2 worm cellular contexts compared by ENCODE assay signal in the genomic region with DNA sequence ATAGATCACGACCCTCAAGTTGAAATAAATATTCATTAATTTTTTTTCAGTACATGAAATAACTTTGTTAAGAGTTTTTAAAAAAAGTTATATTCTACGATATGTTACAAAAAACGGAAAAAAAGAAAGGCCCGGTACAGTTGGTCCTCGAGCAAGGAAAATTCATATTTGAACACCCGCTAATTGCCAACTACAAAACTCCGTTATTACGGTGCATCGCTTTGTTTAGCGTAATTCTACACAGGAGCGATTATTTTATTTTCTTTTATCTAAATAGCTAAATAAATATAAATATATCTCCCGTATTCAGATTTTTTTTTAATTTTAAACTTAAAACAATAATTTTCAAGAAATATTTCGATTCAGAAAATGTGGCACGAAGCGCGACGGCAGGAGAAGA.
A peak's percentile ranks its signal among the peaks of the same experiment; 100 is the strongest.
TF ChIP-seq lines count a peak whose summit lies in the region.

A gene (plus strand): TSS at position 365 of the 400 bp plus-strand sequence.

TF ChIP-seq in whole organism, L1 larva, 84 proteins besides CTCF, POLR2A, EP300 and RAD21 (continued from another document):
- no peak for TF ChIP-seq elt-3 (tag; optimal IDR thresholded peaks at IDR 0.05; lab: Kevin White, UChicago)
- TF ChIP-seq snu-23 (GFP tag; optimal IDR thresholded peaks at IDR 0.05; lab: Kevin White, UChicago): no peak
- TF ChIP-seq lir-3 (tag; optimal IDR thresholded peaks at IDR 0.05; lab: Kevin White, UChicago; ENCODE audit: poor library complexity): no peak
- peak; percentile 86 to 95 for TF ChIP-seq lin-35 (GFP tag; optimal IDR thresholded peaks at IDR 0.05; lab: Kevin White, UChicago)
- TF ChIP-seq C16A3.4 (tag; optimal IDR thresholded peaks at IDR 0.05; lab: Kevin White, UChicago): peak; percentile 43
- peak in 1 of 2 experiments; percentile 70 for TF ChIP-seq lsy-2 (tag; optimal IDR thresholded peaks at IDR 0.05; lab: Kevin White, UChicago)
- peak in 1 of 3 experiments; percentile 34 for TF ChIP-seq ceh-82 (tag; optimal IDR thresholded peaks at IDR 0.05; lab: Kevin White, UChicago)
- peak; percentile 23 for TF ChIP-seq nhr-85 (tag; lab: Kevin White, UChicago)
- TF ChIP-seq zip-4 (GFP tag; optimal IDR thresholded peaks at IDR 0.05; lab: Kevin White, UChicago): no peak
- TF ChIP-seq unc-130 (tag; optimal IDR thresholded peaks at IDR 0.05; lab: Kevin White, UChicago): no peak
- TF ChIP-seq ceh-63 (GFP tag; optimal IDR thresholded peaks at IDR 0.05; lab: Kevin White, UChicago): no peak
- no peak for TF ChIP-seq mef-2 (tag; optimal IDR thresholded peaks at IDR 0.05; lab: Kevin White, UChicago)
- TF ChIP-seq C04F5.9 (tag; optimal IDR thresholded peaks at IDR 0.05; lab: Kevin White, UChicago): no peak
- peak; percentile 25 for TF ChIP-seq nhr-20 (tag; optimal IDR thresholded peaks at IDR 0.05; lab: Kevin White, UChicago)
- no peak for TF ChIP-seq nhr-12 (tag; optimal IDR thresholded peaks at IDR 0.05; lab: Kevin White, UChicago)
- no peak for TF ChIP-seq irx-1 (tag; optimal IDR thresholded peaks at IDR 0.05; lab: Kevin White, UChicago)
- TF ChIP-seq skn-1 (tag; optimal IDR thresholded peaks at IDR 0.05; lab: Kevin White, UChicago): peak; percentile 68
- TF ChIP-seq nhr-237 (tag; optimal IDR thresholded peaks at IDR 0.05; lab: Kevin White, UChicago): peak; percentile 3
- peak; percentile 9 for TF ChIP-seq rnt-1 (tag; optimal IDR thresholded peaks at IDR 0.05; lab: Kevin White, UChicago)
- no peak for TF ChIP-seq nhr-76 (tag; optimal IDR thresholded peaks at IDR 0.05; lab: Kevin White, UChicago)
- TF ChIP-seq nhr-47 (tag; optimal IDR thresholded peaks at IDR 0.05; lab: Kevin White, UChicago): peak; percentile 40
- TF ChIP-seq aha-1 (tag; optimal IDR thresholded peaks at IDR 0.05; lab: Kevin White, UChicago): no peak
- no peak for TF ChIP-seq sup-37 (GFP tag; optimal IDR thresholded peaks at IDR 0.05; lab: Kevin White, UChicago)
- no peak for TF ChIP-seq sptf-1 (tag; optimal IDR thresholded peaks at IDR 0.05; lab: Kevin White, UChicago)
- peak; percentile 18 for TF ChIP-seq xbp-1 (tag; optimal IDR thresholded peaks at IDR 0.05; lab: Kevin White, UChicago)
- TF ChIP-seq dsc-1 (tag; optimal IDR thresholded peaks at IDR 0.05; lab: Kevin White, UChicago): no peak
- TF ChIP-seq nhr-90 (tag; optimal IDR thresholded peaks at IDR 0.05; lab: Kevin White, UChicago; ENCODE audit: poor library complexity): peak; percentile 12
- no peak for TF ChIP-seq fos-1 (tag; optimal IDR thresholded peaks at IDR 0.05; lab: Kevin White, UChicago)
- TF ChIP-seq isw-1 (GFP tag; IDR thresholded peaks at IDR 0.05; lab: Robert Waterston, UW): no peak

TF ChIP-seq in whole organism, L4 larva, 104 proteins besides CTCF, POLR2A, EP300 and RAD21 (continued from another document):
- no peak for TF ChIP-seq tag-97 (GFP tag; IDR thresholded peaks at IDR 0.05; lab: Robert Waterston, UW)
- no peak for TF ChIP-seq nhr-41 (GFP tag; IDR thresholded peaks at IDR 0.05; lab: Robert Waterston, UW)
- no peak for TF ChIP-seq saeg-2 (GFP tag; IDR thresholded peaks at IDR 0.05; lab: Robert Waterston, UW)
- TF ChIP-seq pha-4 (GFP tag; IDR thresholded peaks at IDR 0.05; lab: Robert Waterston, UW): no peak
- TF ChIP-seq pha-4 (tag; optimal IDR thresholded peaks at IDR 0.05; lab: Kevin White, UChicago): no peak
- TF ChIP-seq Y48G9A.11 (GFP tag; IDR thresholded peaks at IDR 0.05; lab: Robert Waterston, UW): peak; percentile 92
- no peak for TF ChIP-seq nhr-48 (tag; optimal IDR thresholded peaks at IDR 0.05; lab: Kevin White, UChicago)
- TF ChIP-seq cey-2 (tag; optimal IDR thresholded peaks at IDR 0.05; lab: Kevin White, UChicago; ENCODE audit: borderline replicate concordance, insufficient read depth): no peak
TF ChIP-seq in whole organism, L4 larva: peak in this region for 5.
